Fruit fly (Drosophila melanogaster) whole organism, embryonic: ENCODE results near the gene CG42592.

ENCODE experiments used
- Atf-2 ChIP-seq: fragments of 200-800 bp; sonication (Bioruptor generic); optimal IDR thresholded peaks from 2 replicates; lab custom pipeline; 2016; ENCODE audit warnings: missing biosample characterization, missing genetic modification characterization
- Atf3 ChIP-seq: fragments of 200-800 bp; sonication (Bioruptor generic); optimal IDR thresholded peaks from 3 replicates; lab custom pipeline; 2016; ENCODE audit warnings: missing biosample characterization, missing genetic modification characterization
- CG10209 ChIP-seq: fragments of 200-800 bp; sonication (Bioruptor generic); optimal IDR thresholded peaks from 3 replicates; lab custom pipeline; 2017; ENCODE audit warnings: missing biosample characterization, mild to moderate bottlenecking, missing genetic modification characterization, missing genetic modification reagents
- CG10366 ChIP-seq: fragments of 200-800 bp; sonication (Bioruptor generic); IDR thresholded peaks from 2 replicates; pipeline ENCODE4 v1.3.6; 2022; ENCODE audit warnings: missing biosample characterization, missing genetic modification characterization
- CG11085 ChIP-seq: fragments of 200-800 bp; sonication (Bioruptor generic); IDR thresholded peaks from 2 replicates; pipeline ENCODE4 v1.3.6; 2022; ENCODE audit warnings: missing biosample characterization, missing genetic modification characterization
- CG11093 ChIP-seq: fragments of 200-800 bp; sonication (Bioruptor generic); IDR thresholded peaks from 3 replicates; pipeline ENCODE4 v1.3.6; 2022; ENCODE audit warnings: missing biosample characterization, missing genetic modification characterization
- CG1233 ChIP-seq: fragments of 200-800 bp; sonication (Bioruptor generic); optimal IDR thresholded peaks from 4 replicates; lab custom pipeline; 2018; ENCODE audit warnings: missing biosample characterization, mild to moderate bottlenecking, missing genetic modification characterization
- CG13624 ChIP-seq: fragments of 200-800 bp; sonication (Bioruptor generic); optimal IDR thresholded peaks from 2 replicates; lab custom pipeline; 2016; ENCODE audit warnings: missing biosample characterization, missing genetic modification characterization
- CG14050 ChIP-seq: fragments of 200-800 bp; sonication (Bioruptor generic); IDR thresholded peaks from 3 replicates; pipeline ENCODE4 v1.3.6; 2022; ENCODE audit warnings: missing biosample characterization, missing genetic modification characterization
- CG14710 ChIP-seq: fragments of 200-800 bp; sonication (Bioruptor generic); optimal IDR thresholded peaks from 3 replicates; lab custom pipeline; 2019; ENCODE audit warnings: missing biosample characterization, mild to moderate bottlenecking, missing genetic modification characterization, moderate library complexity
- CG14965 ChIP-seq: fragments of 200-800 bp; sonication (Bioruptor generic); optimal IDR thresholded peaks from 2 replicates; lab custom pipeline; 2016; ENCODE audit warnings: missing biosample characterization, missing genetic modification characterization, borderline replicate concordance
- CG16779 ChIP-seq: fragments of 200-800 bp; sonication (Bioruptor generic); IDR thresholded peaks from 2 replicates; pipeline ENCODE4 v1.3.6; 2022; ENCODE audit warnings: missing biosample characterization, missing genetic modification characterization
- CG16815 ChIP-seq: fragments of 200-800 bp; sonication (Bioruptor generic); optimal IDR thresholded peaks from 3 replicates; lab custom pipeline; 2017; ENCODE audit warnings: missing biosample characterization, mild to moderate bottlenecking, missing genetic modification characterization
- CG2202 ChIP-seq: fragments of 200-800 bp; sonication (Bioruptor generic); optimal IDR thresholded peaks from 2 replicates; lab custom pipeline; 2018; ENCODE audit warnings: missing biosample characterization, mild to moderate bottlenecking, missing genetic modification characterization
- CG31441 ChIP-seq: fragments of 200-800 bp; sonication (Bioruptor generic); IDR thresholded peaks from 2 replicates; pipeline ENCODE4 v1.3.6; 2022; ENCODE audit warnings: missing biosample characterization, missing genetic modification characterization
- CG32532 ChIP-seq: fragments of 200-800 bp; sonication (Bioruptor generic); IDR thresholded peaks from 2 replicates; pipeline ENCODE4 v1.3.6; 2022; ENCODE audit warnings: missing biosample characterization, missing genetic modification characterization
- CG34224 ChIP-seq: fragments of 200-800 bp; sonication (Bioruptor generic); IDR thresholded peaks from 3 replicates; pipeline ENCODE4 v1.3.6; 2022; ENCODE audit warnings: missing biosample characterization, missing genetic modification characterization; ENCODE audit not compliant: partially characterized antibody
- CG3847 ChIP-seq: fragments of 200-800 bp; sonication (Bioruptor generic); IDR thresholded peaks from 2 replicates; pipeline ENCODE4 v1.3.6; 2022; ENCODE audit warnings: missing biosample characterization, missing genetic modification characterization
- CG6813 ChIP-seq: fragments of 200-800 bp; sonication (Bioruptor generic); optimal IDR thresholded peaks from 2 replicates; lab custom pipeline; 2017; ENCODE audit warnings: missing biosample characterization, missing genetic modification characterization, mild to moderate bottlenecking, moderate library complexity, missing genetic modification reagents
- CG9817 ChIP-seq: fragments of 200-800 bp; sonication (Bioruptor generic); optimal IDR thresholded peaks from 2 replicates; lab custom pipeline; 2018; ENCODE audit warnings: missing biosample characterization, mild to moderate bottlenecking, missing genetic modification characterization, moderate library complexity
- Dek ChIP-seq: fragments of 200-800 bp; sonication (Bioruptor generic); optimal IDR thresholded peaks from 3 replicates; lab custom pipeline; 2019; ENCODE audit warnings: missing biosample characterization, mild to moderate bottlenecking, missing genetic modification characterization, moderate library complexity
- Dp ChIP-seq: fragments of 200-800 bp; sonication (Bioruptor generic); optimal IDR thresholded peaks from 2 replicates; lab custom pipeline; 2018; ENCODE audit warnings: missing biosample characterization, mild to moderate bottlenecking, missing genetic modification characterization, moderate library complexity
- HLHmδ ChIP-seq: fragments of 200-800 bp; sonication (Bioruptor generic); optimal IDR thresholded peaks from 2 replicates; lab custom pipeline; 2018; ENCODE audit warnings: missing biosample characterization, mild to moderate bottlenecking, missing genetic modification characterization, moderate library complexity
- Kr ChIP-seq: fragments of 200-800 bp; sonication (Bioruptor generic); optimal IDR thresholded peaks from 2 replicates; lab custom pipeline; 2017; ENCODE audit warnings: missing biosample characterization, mild to moderate bottlenecking, missing genetic modification characterization
- Myb ChIP-seq: fragments of 200-800 bp; sonication (Bioruptor generic); optimal IDR thresholded peaks from 2 replicates; lab custom pipeline; 2016; ENCODE audit warnings: missing biosample characterization, missing genetic modification characterization
- NC2β ChIP-seq: fragments of 200-800 bp; sonication (Bioruptor generic); optimal IDR thresholded peaks from 2 replicates; lab custom pipeline; 2016; ENCODE audit warnings: missing biosample characterization, missing genetic modification characterization
- NfI ChIP-seq: fragments of 200-800 bp; sonication (Bioruptor generic); optimal IDR thresholded peaks from 3 replicates; lab custom pipeline; 2018; ENCODE audit warnings: missing biosample characterization, mild to moderate bottlenecking, missing genetic modification characterization, moderate library complexity
- Scr ChIP-seq: fragments of 200-800 bp; sonication (Bioruptor generic); IDR thresholded peaks from 2 replicates; pipeline ENCODE4 v1.3.6; 2022; ENCODE audit warnings: missing biosample characterization, missing genetic modification characterization; ENCODE audit not compliant: partially characterized antibody
- Sox100B ChIP-seq: fragments of 200-800 bp; sonication (Bioruptor generic); optimal IDR thresholded peaks from 3 replicates; lab custom pipeline; 2018; ENCODE audit warnings: missing biosample characterization, mild to moderate bottlenecking, missing genetic modification characterization
- Stat92E ChIP-seq, 3 experiments: fragments of >200 bp in 2 of 3; fragments of 200-800 bp in 1 of 3; sonication (Bioruptor generic) in 1 of 3; optimal IDR thresholded peaks; 2 replicates each; lab custom pipeline; 2017 to 2019; ENCODE audit warnings: missing biosample characterization in 3 of 3, missing genetic modification characterization in 3 of 3, mild to moderate bottlenecking in 1 of 3, moderate library complexity in 1 of 3
- ato ChIP-seq: fragments of 200-800 bp; sonication (Bioruptor generic); IDR thresholded peaks from 2 replicates; pipeline ENCODE4 v1.3.6; 2022; ENCODE audit warnings: missing biosample characterization, missing genetic modification characterization; ENCODE audit not compliant: partially characterized antibody
- bsh ChIP-seq, 2 experiments: fragments of 200-800 bp; sonication (Bioruptor generic); optimal IDR thresholded peaks; 2 replicates each; lab custom pipeline; 2017 to 2018; ENCODE audit warnings: mild to moderate bottlenecking in 2 of 2, missing biosample characterization in 2 of 2, missing genetic modification characterization in 2 of 2, moderate library complexity in 1 of 2
- croc ChIP-seq: fragments of 200-800 bp; sonication (Bioruptor generic); conservative IDR thresholded peaks from 3 replicates; pipeline ENCODE4 v1.3.6; 2022; ENCODE audit warnings: missing biosample characterization, missing genetic modification characterization
- crol ChIP-seq: fragments of 200-800 bp; sonication (Bioruptor generic); IDR thresholded peaks from 2 replicates; pipeline ENCODE4 v1.3.6; 2022; ENCODE audit warnings: missing biosample characterization, missing genetic modification characterization
- dpn ChIP-seq, 2 experiments: fragments of 200-800 bp; sonication (Bioruptor generic); optimal IDR thresholded peaks; 3 replicates each; lab custom pipeline; 2016; ENCODE audit warnings: missing biosample characterization in 2 of 2, missing genetic modification characterization in 2 of 2
- fd3F ChIP-seq: fragments of 200-800 bp; sonication (Bioruptor generic); optimal IDR thresholded peaks from 2 replicates; lab custom pipeline; 2018; ENCODE audit warnings: missing biosample characterization, mild to moderate bottlenecking, missing genetic modification characterization, moderate library complexity
- fd96Cb ChIP-seq: fragments of 200-800 bp; sonication (Bioruptor generic); optimal IDR thresholded peaks from 2 replicates; lab custom pipeline; 2018; ENCODE audit warnings: missing biosample characterization, mild to moderate bottlenecking, missing genetic modification characterization, moderate library complexity
- gsb-n ChIP-seq: fragments of 200-800 bp; sonication (Bioruptor generic); optimal IDR thresholded peaks from 3 replicates; lab custom pipeline; 2018; ENCODE audit warnings: missing biosample characterization, mild to moderate bottlenecking, missing genetic modification characterization
- her ChIP-seq: fragments of 200-800 bp; sonication (Bioruptor generic); optimal IDR thresholded peaks from 2 replicates; lab custom pipeline; 2016; ENCODE audit warnings: missing biosample characterization, missing genetic modification characterization
- lola ChIP-seq, 3 experiments: fragments of >200 bp in 2 of 3; fragments of 200-800 bp in 1 of 3; sonication (Bioruptor generic) in 1 of 3; optimal IDR thresholded peaks; 2 replicates each; lab custom pipeline; 2017 to 2019; ENCODE audit warnings: missing biosample characterization in 3 of 3, missing genetic modification characterization in 3 of 3, mild to moderate bottlenecking in 1 of 3, moderate library complexity in 1 of 3
- maf-S ChIP-seq: fragments of 200-800 bp; sonication (Bioruptor generic); optimal IDR thresholded peaks from 2 replicates; lab custom pipeline; 2016; ENCODE audit warnings: missing biosample characterization, missing genetic modification characterization
- mirr ChIP-seq: fragments of 200-800 bp; sonication (Bioruptor generic); optimal IDR thresholded peaks from 3 replicates; lab custom pipeline; 2018; ENCODE audit warnings: missing biosample characterization, mild to moderate bottlenecking, missing genetic modification characterization
- pfk ChIP-seq: fragments of 200-800 bp; sonication (Bioruptor generic); optimal IDR thresholded peaks from 2 replicates; lab custom pipeline; 2018; ENCODE audit warnings: missing biosample characterization, mild to moderate bottlenecking, missing genetic modification characterization, moderate library complexity
- psq ChIP-seq: fragments of 200-800 bp; sonication (Bioruptor generic); optimal IDR thresholded peaks from 2 replicates; lab custom pipeline; 2017; ENCODE audit warnings: missing biosample characterization, missing genetic modification characterization
- ranshi ChIP-seq: fragments of 200-800 bp; sonication (Bioruptor generic); IDR thresholded peaks from 2 replicates; pipeline ENCODE4 v1.3.6; 2022; ENCODE audit warnings: missing biosample characterization, missing genetic modification characterization
- so ChIP-seq: fragments of 200-800 bp; sonication (Bioruptor generic); IDR thresholded peaks from 3 replicates; pipeline ENCODE4 v1.3.6; 2022; ENCODE audit warnings: missing biosample characterization, missing genetic modification characterization
- tap ChIP-seq: fragments of 200-800 bp; optimal IDR thresholded peaks from 3 replicates; lab custom pipeline; 2019; ENCODE audit warnings: missing biosample characterization, mild to moderate bottlenecking, missing genetic modification characterization, moderate library complexity
- tio ChIP-seq: fragments of 200-800 bp; sonication (Bioruptor generic); optimal IDR thresholded peaks from 2 replicates; lab custom pipeline; 2017; ENCODE audit warnings: missing biosample characterization, missing genetic modification characterization, inconsistent platforms
- tx ChIP-seq: fragments of 200-800 bp; sonication (Bioruptor generic); optimal IDR thresholded peaks from 2 replicates; lab custom pipeline; 2016; ENCODE audit warnings: missing biosample characterization, missing genetic modification characterization
- usp ChIP-seq: fragments of >200 bp; optimal IDR thresholded peaks from 2 replicates; lab custom pipeline; 2017; ENCODE audit warnings: missing biosample characterization, missing genetic modification characterization
- wor ChIP-seq: fragments of 200-800 bp; sonication (Bioruptor generic); IDR thresholded peaks from 2 replicates; pipeline ENCODE4 v1.3.6; 2022; ENCODE audit warnings: missing biosample characterization, missing genetic modification characterization

The CG42592 gene

DNA sequence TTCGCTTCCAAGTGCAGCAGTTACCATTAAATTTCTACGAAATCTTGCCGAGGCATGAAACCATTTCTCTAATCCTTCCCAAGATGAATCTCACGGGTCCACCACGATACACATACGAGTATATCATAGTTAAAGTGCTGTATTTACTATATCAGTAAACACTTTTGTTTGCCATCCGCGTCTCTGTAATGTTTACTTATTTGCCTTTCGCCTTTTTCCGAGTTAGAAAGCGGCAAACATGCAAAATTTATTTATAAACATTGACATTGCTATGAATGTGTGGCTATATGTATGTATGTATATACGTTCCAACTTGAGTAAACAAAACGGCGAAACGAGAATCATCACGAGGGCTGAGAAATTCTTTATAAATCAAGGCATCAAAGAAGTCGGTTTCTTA is 5.2 kb downstream of the CG42592 start (continued):
- no peak for TF ChIP-seq Dek (tag; lab: Kevin White, UChicago)
- no peak for TF ChIP-seq Scr (GFP tag; lab: Robert Waterston, UW)
- TF ChIP-seq mirr (GFP tag; lab: Kevin White, UChicago), result no peak
- no peak for TF ChIP-seq CG10209 (GFP tag; lab: Kevin White, UChicago)
- no peak for TF ChIP-seq Myb (GFP tag; lab: Kevin White, UChicago)
- peak; percentile 46 for TF ChIP-seq pfk (GFP tag; lab: Kevin White, UChicago)
- TF ChIP-seq tap (tag; lab: Kevin White, UChicago), result peak; percentile 59
- TF ChIP-seq fd96Cb (tag; lab: Kevin White, UChicago), result no peak
- TF ChIP-seq so (GFP tag; lab: Robert Waterston, UW), result peak; percentile 21; the same call in 1 of the 3 replicates
- TF ChIP-seq Dp, result no peak
- no peak for TF ChIP-seq lola (GFP tag; optimal IDR thresholded peaks at IDR 0.05; lab: Kevin White, UChicago)
- TF ChIP-seq bsh (GFP tag; optimal IDR thresholded peaks at IDR 0.05; lab: Kevin White, UChicago), result no peak
- no peak for TF ChIP-seq CG10366
- peak; percentile 84 for TF ChIP-seq CG1233 (GFP tag; lab: Kevin White, UChicago)
- no peak for TF ChIP-seq wor
- TF ChIP-seq crol, result no peak
- TF ChIP-seq ranshi, result no peak
- TF ChIP-seq tio, result no peak
- TF ChIP-seq usp (GFP tag; lab: Kevin White, UChicago), result no peak
- no peak for TF ChIP-seq CG2202 (tag; lab: Kevin White, UChicago)
- no peak for TF ChIP-seq CG11085 (GFP tag; lab: Robert Waterston, UW)
- TF ChIP-seq NfI (GFP tag; lab: Kevin White, UChicago), result no peak
- TF ChIP-seq gsb-n, result peak; percentile 51
- no peak for TF ChIP-seq CG14050
- TF ChIP-seq psq (GFP tag; lab: Kevin White, UChicago), result no peak
- no peak for TF ChIP-seq dpn (GFP tag; optimal IDR thresholded peaks at IDR 0.05; lab: Kevin White, UChicago)
- peak; percentile 54 for TF ChIP-seq HLHmδ (GFP tag; lab: Kevin White, UChicago)
- TF ChIP-seq CG14710 (tag; lab: Kevin White, UChicago), result peak; percentile 82
- TF ChIP-seq Sox100B (GFP tag; lab: Kevin White, UChicago), result no peak
- no peak; the same call in 1 of the 2 replicates for TF ChIP-seq CG31441 (GFP tag; lab: Robert Waterston, UW)
- TF ChIP-seq CG3847 (GFP tag; lab: Robert Waterston, UW), result no peak
- TF ChIP-seq CG9817, result no peak
- TF ChIP-seq NC2β, result no peak
- no peak for TF ChIP-seq CG16815 (GFP tag; lab: Kevin White, UChicago)
- TF ChIP-seq maf-S, result no peak
- no peak for TF ChIP-seq CG11093 (GFP tag; lab: Robert Waterston, UW)
- TF ChIP-seq croc (GFP tag; lab: Robert Waterston, UW), result no peak
- peak; percentile 90 for TF ChIP-seq CG6813
- no peak for TF ChIP-seq CG14965 (GFP tag; lab: Kevin White, UChicago)
- TF ChIP-seq CG34224 (GFP tag; lab: Robert Waterston, UW), result no peak
- no peak for TF ChIP-seq Atf3
- TF ChIP-seq Kr (GFP tag; lab: Kevin White, UChicago), result peak; percentile 88
- TF ChIP-seq CG16779 (GFP tag; lab: Robert Waterston, UW), result no peak
- TF ChIP-seq her, result no peak
- no peak for TF ChIP-seq fd3F (GFP tag; lab: Kevin White, UChicago)
- no peak for TF ChIP-seq tx (GFP tag; lab: Kevin White, UChicago)
- no peak for TF ChIP-seq CG13624 (GFP tag; lab: Kevin White, UChicago)
- TF ChIP-seq ato (GFP tag; lab: Robert Waterston, UW), result no peak
- TF ChIP-seq CG32532 (GFP tag; lab: Robert Waterston, UW), result no peak
- TF ChIP-seq Atf-2 (GFP tag; lab: Kevin White, UChicago), result no peak
- peak in 1 of 3 experiments; percentile 29 for TF ChIP-seq Stat92E (GFP tag; optimal IDR thresholded peaks at IDR 0.05; lab: Kevin White, UChicago)
